Fruit fly (Drosophila melanogaster): ENCODE measurements around the gene PIG-H.
A peak's percentile ranks its signal among the peaks of the same experiment; 100 is the strongest.

PIG-H gene

DNA sequence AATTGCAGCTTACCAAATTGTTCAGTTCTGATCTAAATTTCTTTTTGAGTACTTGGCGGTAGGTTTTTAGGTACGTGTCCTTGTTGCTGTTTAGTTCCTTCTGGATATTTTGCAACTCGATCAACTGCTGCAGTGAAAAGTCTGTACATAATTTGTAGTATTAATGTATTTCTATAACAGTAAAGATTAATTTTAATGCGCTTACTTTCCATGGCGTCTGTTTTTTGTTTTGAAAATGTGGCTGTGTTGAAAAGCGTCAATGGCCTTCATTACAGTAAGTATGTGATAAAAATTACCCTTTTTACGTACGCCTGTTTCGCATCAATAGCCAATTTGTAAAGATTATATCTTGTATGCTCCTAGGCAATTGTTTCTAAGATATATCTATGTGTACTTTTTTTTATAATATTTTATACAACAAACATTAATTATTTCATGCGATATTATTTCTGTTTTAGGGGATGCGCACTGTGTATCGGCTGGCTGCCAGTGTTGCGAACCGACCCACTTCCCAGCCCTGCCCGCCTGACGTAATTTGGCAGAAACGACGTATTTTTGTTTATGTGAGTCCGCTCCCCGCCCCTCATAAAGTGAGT is 1.5 kb downstream of the PIG-H start, which contains the start of the genes Kmn2 and CG2698 (continued):
- TF ChIP-seq Rx (GFP tag; IDR thresholded peaks at IDR 0.05): peak; percentile 96
- TF ChIP-seq hth (optimal IDR thresholded peaks at IDR 0.05): no peak
- peak; percentile 99 for TF ChIP-seq Aef1 (GFP tag; IDR thresholded peaks at IDR 0.05)
- TF ChIP-seq tio (GFP tag; optimal IDR thresholded peaks at IDR 0.05): peak; percentile 95
- TF ChIP-seq ato (GFP tag; IDR thresholded peaks at IDR 0.05; ENCODE audit: partially characterized antibody): no peak
- TF ChIP-seq sna (GFP tag; IDR thresholded peaks at IDR 0.05; ENCODE audit: partially characterized antibody): peak; percentile 43; the same call in 1 of the 2 replicates
- peak; percentile 95 for TF ChIP-seq CG10543 (GFP tag; optimal IDR thresholded peaks at IDR 0.05)
- TF ChIP-seq Scr (GFP tag; IDR thresholded peaks at IDR 0.05; ENCODE audit: partially characterized antibody): peak; percentile 75
- peak; percentile 94 for TF ChIP-seq Oaz (GFP tag; IDR thresholded peaks at IDR 0.05)
- TF ChIP-seq CG4730 (GFP tag; IDR thresholded peaks at IDR 0.05): peak; percentile 97
- TF ChIP-seq CG1647 (GFP tag; optimal IDR thresholded peaks at IDR 0.05): peak; percentile 79
- TF ChIP-seq fd3F (GFP tag; optimal IDR thresholded peaks at IDR 0.05): peak; percentile 95
- no peak; the same call in 1 of the 3 replicates for TF ChIP-seq HLH4C (GFP tag; IDR thresholded peaks at IDR 0.05; ENCODE audit: partially characterized antibody)

DNA sequence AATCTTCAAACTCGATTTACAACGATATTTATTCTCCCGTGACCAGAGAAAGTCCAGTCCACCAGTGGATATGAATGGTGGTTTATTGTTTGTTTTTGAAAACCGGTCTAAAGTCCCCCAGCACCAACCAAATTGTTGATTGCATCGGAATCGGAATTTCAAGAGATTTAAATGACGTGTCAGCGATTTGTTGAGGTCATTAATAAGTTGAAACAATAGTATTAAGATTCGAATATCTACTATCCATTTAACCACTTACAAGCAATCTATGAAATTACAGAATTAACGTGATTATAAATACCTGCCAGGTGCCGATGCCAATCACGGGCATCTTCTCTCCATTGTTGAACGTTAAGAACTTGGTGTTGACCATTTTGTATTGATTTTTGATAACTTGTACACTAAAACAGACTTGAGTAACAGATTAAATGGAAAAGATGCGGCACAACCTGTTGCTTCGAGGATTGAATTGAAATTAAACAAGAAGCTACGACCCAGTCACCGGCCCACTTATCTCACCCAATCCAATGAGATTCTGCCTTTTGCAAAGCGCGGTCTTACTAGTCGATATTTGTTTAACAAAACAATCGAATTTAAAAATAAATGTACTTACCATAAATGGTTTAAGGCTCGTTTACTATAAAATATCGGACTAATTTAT is 8.1 kb downstream of the PIG-H start, which contains the start of gene CG2767:
Gene CG2767 (minus strand): TSS at position 516 of the 661 bp plus-strand sequence.
- no peak for TF ChIP-seq CG9727 (GFP tag; optimal IDR thresholded peaks at IDR 0.05)
- peak in 1 of 2 experiments; percentile 53 for TF ChIP-seq Pdp1 (GFP tag; optimal IDR thresholded peaks at IDR 0.05)
- TF ChIP-seq sisA (GFP tag; IDR thresholded peaks at IDR 0.05): no peak
- TF ChIP-seq maf-S (GFP tag; optimal IDR thresholded peaks at IDR 0.05): no peak
- no peak for TF ChIP-seq klu (GFP tag; IDR thresholded peaks at IDR 0.05)
- TF ChIP-seq CG4404 (GFP tag; IDR thresholded peaks at IDR 0.05): no peak
- TF ChIP-seq CG34376 (GFP tag; optimal IDR thresholded peaks at IDR 0.05): peak; percentile 8
- no peak for TF ChIP-seq twi (tag; optimal IDR thresholded peaks at IDR 0.05)
- no peak for TF ChIP-seq CG17612 (GFP tag; IDR thresholded peaks at IDR 0.05)
- no peak for TF ChIP-seq zfh2 (GFP tag; optimal IDR thresholded peaks at IDR 0.05)
- TF ChIP-seq Dad (GFP tag; optimal IDR thresholded peaks at IDR 0.05): no peak
- no peak for TF ChIP-seq gro (GFP tag; optimal IDR thresholded peaks at IDR 0.05)
- no peak for TF ChIP-seq CG10979 (tag; optimal IDR thresholded peaks at IDR 0.05)
- no peak for TF ChIP-seq CG14050 (GFP tag; IDR thresholded peaks at IDR 0.05)
- TF ChIP-seq toy (GFP tag; IDR thresholded peaks at IDR 0.05): no peak
- no peak for TF ChIP-seq Fer2 (tag; optimal IDR thresholded peaks at IDR 0.05)
- TF ChIP-seq Ets65A (GFP tag): no peak
- TF ChIP-seq tna (GFP tag; IDR thresholded peaks at IDR 0.05; ENCODE audit: partially characterized antibody): no peak
- no peak for TF ChIP-seq CG2120 (GFP tag; optimal IDR thresholded peaks at IDR 0.05)
- no peak for TF ChIP-seq tgo (GFP tag; IDR thresholded peaks at IDR 0.05)
- TF ChIP-seq CG4328 (GFP tag; optimal IDR thresholded peaks at IDR 0.05): no peak
- no peak for TF ChIP-seq dati (GFP tag; IDR thresholded peaks at IDR 0.05)
- TF ChIP-seq CG34422 (GFP tag; IDR thresholded peaks at IDR 0.05): peak; percentile 32; the same call in 1 of the 3 replicates
- no peak for TF ChIP-seq CG8924 (tag; optimal IDR thresholded peaks at IDR 0.05)
- TF ChIP-seq Myb (GFP tag; optimal IDR thresholded peaks at IDR 0.05): peak; percentile 44
- no peak for TF ChIP-seq h (optimal IDR thresholded peaks at IDR 0.05)
- no peak for TF ChIP-seq sim (GFP tag; IDR thresholded peaks at IDR 0.05)
- TF ChIP-seq Dref (GFP tag; IDR thresholded peaks at IDR 0.05): peak; percentile 69
- TF ChIP-seq CG13287 (GFP tag; IDR thresholded peaks at IDR 0.05; ENCODE audit: partially characterized antibody): peak; percentile 34; the same call in 1 of the 2 replicates
- TF ChIP-seq NK7.1 (GFP tag; optimal IDR thresholded peaks at IDR 0.05): no peak
- no peak for TF ChIP-seq crol (GFP tag; IDR thresholded peaks at IDR 0.05)
- no peak for TF ChIP-seq trem (tag; optimal IDR thresholded peaks at IDR 0.05)
- TF ChIP-seq hkb (optimal IDR thresholded peaks at IDR 0.05): no peak
- TF ChIP-seq hkb (GFP tag; IDR thresholded peaks at IDR 0.05): no peak
- no peak for TF ChIP-seq CG17328 (GFP tag; IDR thresholded peaks at IDR 0.05)
- no peak for TF ChIP-seq CG12299 (tag; optimal IDR thresholded peaks at IDR 0.05)
- no peak for TF ChIP-seq disco-r (GFP tag; optimal IDR thresholded peaks at IDR 0.05)

Data from whole organism, embryonic.